Worm (Caenorhabditis elegans) whole organism, late embryonic: Measurements from ENCODE around the gene Y73F8A.14.

Experiments
- nhr-11 ChIP-seq: fragments of 150-350 bp; optimal IDR thresholded peaks from 2 replicates; lab custom pipeline; 2014; ENCODE audit warnings: missing biosample characterization, missing genetic modification characterization
- unc-86 ChIP-seq: sonication (generic microtip); optimal IDR thresholded peaks from 2 replicates; lab custom pipeline; 2016; ENCODE audit warnings: missing genetic modification characterization, missing compliant biosample characterization

- TF ChIP-seq unc-86 (tag; lab: Kevin White, UChicago) (no peak), nhr-11 (tag; lab: Kevin White, UChicago) (no peak)
These were observed 38.7 kb downstream of the Y73F8A.14 start for ce11 chrIV:15280219-15280618.
